Fruit fly (Drosophila melanogaster) whole organism, pupa: ENCODE measurements around the gene CG15545.

ENCODE experiments used
- CG17806 ChIP-seq: fragments of 200-800 bp; sonication (Bioruptor generic); optimal IDR thresholded peaks from 2 replicates; lab custom pipeline; 2018; ENCODE audit warnings: missing biosample characterization, mild to moderate bottlenecking, missing genetic modification characterization, moderate library complexity
- EcR ChIP-seq: fragments of 200-800 bp; sonication (Bioruptor generic); optimal IDR thresholded peaks from 3 replicates; lab custom pipeline; 2019; ENCODE audit warnings: missing biosample characterization, missing genetic modification characterization, mild to moderate bottlenecking, moderate library complexity, missing genetic modification reagents
- Pif1B ChIP-seq: fragments of 200-800 bp; sonication (Bioruptor generic); optimal IDR thresholded peaks from 3 replicates; lab custom pipeline; 2016; ENCODE audit warnings: missing biosample characterization, missing genetic modification characterization
- Snoo ChIP-seq: fragments of 200-800 bp; sonication (Bioruptor generic); optimal IDR thresholded peaks from 3 replicates; lab custom pipeline; 2017; ENCODE audit warnings: missing biosample characterization, mild to moderate bottlenecking, missing genetic modification characterization, inconsistent platforms
- fd96Ca ChIP-seq: fragments of 200-800 bp; sonication (Bioruptor generic); IDR thresholded peaks from 3 replicates; pipeline ENCODE4 v1.3.6; 2022; ENCODE audit warnings: missing biosample characterization, missing genetic modification characterization

DNA sequence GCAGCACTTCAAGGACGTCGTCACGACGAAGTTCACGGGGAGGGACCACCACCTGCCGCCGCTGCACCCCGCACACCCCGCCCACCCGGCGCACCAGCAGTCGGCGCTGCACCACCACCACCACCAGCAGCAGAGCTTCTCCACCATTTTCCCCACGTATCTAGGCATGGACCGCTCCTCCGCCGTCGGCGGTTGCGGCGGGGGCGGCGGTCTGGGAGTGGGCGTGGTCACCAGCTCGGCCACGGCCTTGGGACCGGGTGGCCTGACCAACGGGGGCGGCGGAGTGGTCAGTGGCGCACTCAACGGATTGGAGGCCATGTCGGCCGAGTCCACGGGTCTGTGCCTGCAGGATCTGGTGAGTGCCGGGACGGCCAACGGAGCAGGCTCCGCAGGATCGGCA, 43.9 kb upstream of the CG15545 start:
- TF ChIP-seq Pif1B (GFP tag; lab: Kevin White, UChicago): no peak
- TF ChIP-seq EcR (GFP tag; lab: Kevin White, UChicago): no peak
- TF ChIP-seq fd96Ca (GFP tag; lab: Robert Waterston, UW): no peak
- TF ChIP-seq CG17806: no peak
- TF ChIP-seq Snoo (tag; lab: Kevin White, UChicago): no peak
